Fruit fly (Drosophila melanogaster) whole organism, wandering third instar larva: ENCODE data around the gene Cpr65Az.

Source experiments
- Abd-B ChIP-seq: fragments of >200 bp; optimal IDR thresholded peaks from 2 replicates; lab custom pipeline; 2017; ENCODE audit warnings: missing biosample characterization, missing genetic modification characterization
- CG32264 ChIP-seq: fragments of 200-800 bp; sonication (Bioruptor generic); optimal IDR thresholded peaks from 2 replicates; lab custom pipeline; 2016; ENCODE audit warnings: missing biosample characterization, missing genetic modification characterization
- CG9705 ChIP-seq: fragments of 200-800 bp; sonication (Bioruptor generic); optimal IDR thresholded peaks from 2 replicates; lab custom pipeline; 2018; ENCODE audit warnings: missing biosample characterization, mild to moderate bottlenecking, missing genetic modification characterization
- CrebA ChIP-seq: fragments of 200-800 bp; sonication (Bioruptor generic); optimal IDR thresholded peaks from 2 replicates; lab custom pipeline; 2016; ENCODE audit warnings: missing biosample characterization, mild to moderate bottlenecking, missing genetic modification characterization, borderline replicate concordance
- Dfd ChIP-seq: fragments of >200 bp; optimal IDR thresholded peaks from 2 replicates; lab custom pipeline; 2017; ENCODE audit warnings: missing biosample characterization, missing genetic modification characterization
- Dif ChIP-seq: fragments of 200-275, 200-300 bp; sonication (Bioruptor generic); optimal IDR thresholded peaks from 2 replicates; lab custom pipeline; 2018; ENCODE audit warnings: missing biosample characterization, missing genetic modification characterization; ENCODE audit not compliant: partially characterized antibody
- GATAd ChIP-seq: sonication (Bioruptor generic); optimal IDR thresholded peaks from 2 replicates; lab custom pipeline; 2016; ENCODE audit warnings: missing biosample characterization, missing genetic modification characterization
- HLH106 ChIP-seq: fragments of 200-800 bp; optimal IDR thresholded peaks from 3 replicates; lab custom pipeline; 2019; ENCODE audit warnings: missing biosample characterization, mild to moderate bottlenecking, missing genetic modification characterization, moderate library complexity
- Hnf4 ChIP-seq: fragments of 200-800 bp; sonication (Bioruptor generic); optimal IDR thresholded peaks from 2 replicates; lab custom pipeline; 2016; ENCODE audit warnings: missing biosample characterization, mild to moderate bottlenecking, missing genetic modification characterization
- Hr83 ChIP-seq: fragments of 200-300 bp; sonication (Bioruptor generic); optimal IDR thresholded peaks from 2 replicates; lab custom pipeline; 2016; ENCODE audit warnings: missing biosample characterization, mild to moderate bottlenecking, missing genetic modification characterization, moderate library complexity; ENCODE audit not compliant: poor library complexity, severe bottlenecking
- Jra ChIP-seq: sonication (Bioruptor generic); optimal IDR thresholded peaks from 2 replicates; lab custom pipeline; 2016; ENCODE audit warnings: missing biosample characterization, missing genetic modification characterization
- Mio ChIP-seq: sonication (Bioruptor generic); optimal IDR thresholded peaks from 2 replicates; lab custom pipeline; 2016; ENCODE audit warnings: missing biosample characterization, missing genetic modification characterization
- Myc ChIP-seq: fragments of >200 bp; optimal IDR thresholded peaks from 2 replicates; lab custom pipeline; 2017
- N ChIP-seq: fragments of >200 bp; optimal IDR thresholded peaks from 2 replicates; lab custom pipeline; 2018; ENCODE audit warnings: missing biosample characterization, missing external identifiers, missing genetic modification characterization
- OdsH ChIP-seq: fragments of 200-800 bp; sonication (Bioruptor generic); optimal IDR thresholded peaks from 2 replicates; lab custom pipeline; 2016; ENCODE audit warnings: missing biosample characterization, mild to moderate bottlenecking, missing genetic modification characterization
- Sp1 ChIP-seq: fragments of 200-800 bp; sonication (Bioruptor generic); optimal IDR thresholded peaks from 3 replicates; lab custom pipeline; 2019; ENCODE audit warnings: missing biosample characterization, mild to moderate bottlenecking, missing genetic modification characterization, moderate library complexity
- Vsx2 ChIP-seq: fragments of 200-300, 225-300 bp; sonication (Bioruptor generic); optimal IDR thresholded peaks from 2 replicates; lab custom pipeline; 2018; ENCODE audit warnings: missing biosample characterization, missing genetic modification characterization; ENCODE audit not compliant: partially characterized antibody
- brk ChIP-seq: fragments of 200-800 bp; sonication (Bioruptor generic); optimal IDR thresholded peaks from 2 replicates; lab custom pipeline; 2016; ENCODE audit warnings: missing biosample characterization, mild to moderate bottlenecking, missing genetic modification characterization
- dsf ChIP-seq: sonication (Bioruptor generic); optimal IDR thresholded peaks from 2 replicates; lab custom pipeline; 2016; ENCODE audit warnings: missing biosample characterization, missing genetic modification characterization, borderline replicate concordance
- foxo ChIP-seq, 2 experiments: fragments of 200-800 bp; sonication (Bioruptor generic); optimal IDR thresholded peaks; 2 replicates in 1 of 2; 3 replicates in 1 of 2; lab custom pipeline; 2016 to 2017; ENCODE audit warnings: missing biosample characterization in 2 of 2, missing genetic modification characterization in 2 of 2
- fru ChIP-seq: fragments of 200-800 bp; sonication (Bioruptor generic); optimal IDR thresholded peaks from 3 replicates; lab custom pipeline; 2016; ENCODE audit warnings: missing biosample characterization, mild to moderate bottlenecking, missing genetic modification characterization
- h ChIP-seq: fragments of 200-800 bp; sonication (Bioruptor generic); optimal IDR thresholded peaks from 3 replicates; lab custom pipeline; 2016; ENCODE audit warnings: missing biosample characterization, mild to moderate bottlenecking, missing genetic modification characterization
- jim ChIP-seq: fragments of 175-275, 200-325 bp; sonication (Bioruptor generic); optimal IDR thresholded peaks from 2 replicates; lab custom pipeline; 2016; ENCODE audit warnings: missing biosample characterization, mild to moderate bottlenecking, missing genetic modification characterization
- lola ChIP-seq: fragments of >200 bp; optimal IDR thresholded peaks from 2 replicates; lab custom pipeline; 2017; ENCODE audit warnings: missing biosample characterization, missing genetic modification characterization
- psq ChIP-seq: fragments of 200-800 bp; sonication (Bioruptor generic); optimal IDR thresholded peaks from 3 replicates; lab custom pipeline; 2017; ENCODE audit warnings: missing biosample characterization, mild to moderate bottlenecking, missing genetic modification characterization, moderate library complexity
- rgr ChIP-seq: fragments of 200-800 bp; sonication (Bioruptor generic); optimal IDR thresholded peaks from 3 replicates; lab custom pipeline; 2016; ENCODE audit warnings: missing biosample characterization, mild to moderate bottlenecking, missing genetic modification characterization
- sage ChIP-seq: fragments of 200-800 bp; sonication (Bioruptor generic); optimal IDR thresholded peaks from 2 replicates; lab custom pipeline; 2016; ENCODE audit warnings: missing biosample characterization, mild to moderate bottlenecking, missing genetic modification characterization
- sv ChIP-seq: fragments of 200-800 bp; sonication (Bioruptor generic); optimal IDR thresholded peaks from 3 replicates; lab custom pipeline; 2016; ENCODE audit warnings: missing biosample characterization, missing genetic modification characterization
- tai ChIP-seq: sonication (Bioruptor generic); optimal IDR thresholded peaks from 2 replicates; lab custom pipeline; 2016; ENCODE audit warnings: missing biosample characterization, missing genetic modification characterization

The Cpr65Az gene

dm6 chr3L:6124616-6125408, 35.8 kb upstream of the Cpr65Az start (continued):
- TF ChIP-seq Dfd (GFP tag; lab: Kevin White, UChicago): no peak
- no peak for TF ChIP-seq Vsx2 (GFP tag; lab: Kevin White, UChicago)
- TF ChIP-seq Abd-B (GFP tag; lab: Kevin White, UChicago): no peak

DNA sequence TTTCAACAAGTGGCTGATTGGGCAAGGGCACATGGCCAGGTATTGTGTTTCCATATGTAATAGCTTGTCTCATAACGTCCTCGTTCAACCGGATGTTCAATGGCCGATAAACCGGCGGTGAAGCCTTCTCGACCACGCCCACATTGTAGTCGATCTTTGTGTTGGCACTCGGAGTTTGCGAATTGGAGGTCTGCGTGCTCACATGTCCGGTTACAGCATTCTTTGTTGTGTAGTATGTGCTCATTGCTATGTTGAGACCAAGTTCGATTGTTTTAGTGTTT, 35.3 kb upstream of the Cpr65Az start:
- TF ChIP-seq Myc (lab: Kevin White, UChicago) (no peak), fru (GFP tag; lab: Kevin White, UChicago) (no peak), sv (no peak), Sp1 (GFP tag; lab: Kevin White, UChicago) (no peak), jim (GFP tag; lab: Kevin White, UChicago) (no peak), Hr83 (no peak), brk (GFP tag; lab: Kevin White, UChicago) (no peak), dsf (GFP tag; lab: Kevin White, UChicago) (no peak)

dm6 chr3L:6129591-6129990, 31.0 kb upstream of the Cpr65Az start:
- peak; percentile 74 for TF ChIP-seq Myc (lab: Kevin White, UChicago)
- peak; percentile 76 for TF ChIP-seq Vsx2 (GFP tag; lab: Kevin White, UChicago)
- TF ChIP-seq Hnf4 (GFP tag; lab: Kevin White, UChicago): no peak
- no peak for TF ChIP-seq rgr (GFP tag; lab: Kevin White, UChicago)
- TF ChIP-seq, all 38 proteins: peak for 2

dm6 chr3L:6130944-6131343, 29.7 kb upstream of the Cpr65Az start, which contains the start of gene Lcp65Ag3:
Gene Lcp65Ag3 (minus strand): TSS chr3L:6130989.
- TF ChIP-seq Mio (GFP tag; lab: Kevin White, UChicago): no peak
- no peak for TF ChIP-seq Jra (GFP tag; lab: Kevin White, UChicago)
- TF ChIP-seq N: no peak
- no peak for TF ChIP-seq GATAd (GFP tag; lab: Kevin White, UChicago)
- TF ChIP-seq lola: no peak
- TF ChIP-seq CrebA (GFP tag; lab: Kevin White, UChicago): no peak
- no peak for TF ChIP-seq h (GFP tag; lab: Kevin White, UChicago)
- no peak for TF ChIP-seq Dfd (GFP tag; lab: Kevin White, UChicago)
- no peak for TF ChIP-seq Dif (GFP tag; lab: Kevin White, UChicago)
- TF ChIP-seq HLH106 (tag; lab: Kevin White, UChicago): no peak
- no peak for TF ChIP-seq tai (GFP tag; lab: Kevin White, UChicago)
- TF ChIP-seq Hnf4 (GFP tag; lab: Kevin White, UChicago): no peak
- TF ChIP-seq Myc (lab: Kevin White, UChicago): no peak
- no peak for TF ChIP-seq OdsH

DNA sequence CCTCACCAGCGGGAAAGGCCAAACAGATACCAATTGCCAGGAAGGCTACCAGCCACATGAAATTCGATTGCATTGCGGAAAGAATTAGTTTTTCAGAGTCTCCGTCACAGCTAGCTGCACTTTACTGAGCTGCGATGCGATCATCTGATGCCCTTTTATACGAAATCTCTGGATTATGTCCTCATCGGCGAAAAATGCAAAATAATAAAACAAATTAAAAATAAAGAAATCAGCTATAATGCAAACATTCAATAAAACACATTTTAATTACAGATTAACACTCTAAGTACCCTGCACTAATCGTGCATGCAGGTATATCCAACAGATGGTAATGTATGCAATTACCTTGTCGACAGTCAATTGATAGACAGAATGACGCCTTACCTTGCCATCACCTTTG, 28.6 kb upstream of the Cpr65Az start, which contains the start of gene Cpr65Au:
Cpr65Au (minus strand) TSS at position 101 of the 400 bp plus-strand sequence.
- TF ChIP-seq Abd-B (GFP tag; lab: Kevin White, UChicago) (no peak), CG32264 (GFP tag; lab: Kevin White, UChicago) (no peak), jim (GFP tag; lab: Kevin White, UChicago) (no peak), CG9705 (GFP tag; lab: Kevin White, UChicago) (no peak), brk (GFP tag; lab: Kevin White, UChicago) (no peak), sage (GFP tag; lab: Kevin White, UChicago) (no peak), psq (GFP tag; lab: Kevin White, UChicago) (no peak), dsf (GFP tag; lab: Kevin White, UChicago) (no peak), N (no peak), tai (GFP tag; lab: Kevin White, UChicago) (no peak), foxo (GFP tag; optimal IDR thresholded peaks at IDR 0.05; lab: Kevin White, UChicago) (no peak), Hnf4 (GFP tag; lab: Kevin White, UChicago) (no peak), Dif (GFP tag; lab: Kevin White, UChicago) (no peak), GATAd (GFP tag; lab: Kevin White, UChicago) (no peak)
